Worm (Caenorhabditis elegans): ENCODE measurements around the gene dpy-2.

DNA sequence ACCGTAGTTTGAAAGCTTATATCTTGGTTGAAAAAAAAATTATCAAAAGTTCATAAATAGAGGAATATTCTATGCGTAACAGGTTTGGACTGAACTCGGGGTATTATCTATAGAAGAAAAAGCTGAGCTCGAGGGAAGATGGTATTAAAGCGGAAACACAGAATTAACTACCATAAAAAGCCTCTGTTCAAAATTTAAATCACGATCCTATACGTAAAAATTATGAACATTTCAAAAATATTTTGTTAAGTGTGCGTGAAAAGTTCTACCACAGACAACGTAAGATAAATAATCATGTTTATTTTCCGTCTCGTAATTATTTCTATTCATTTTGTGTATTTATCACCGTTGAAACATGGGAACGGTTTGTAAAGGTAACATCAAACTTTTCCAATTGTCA lies 32.3 kb downstream of the dpy-2 start, which contains the start of gene F41G3.5:
- TF ChIP-seq ceh-19 (GFP tag; optimal IDR thresholded peaks at IDR 0.05) (no peak), hlh-15 (tag; optimal IDR thresholded peaks at IDR 0.05) (no peak), lin-11 (tag; optimal IDR thresholded peaks at IDR 0.05) (no peak), lim-6 (tag; optimal IDR thresholded peaks at IDR 0.05) (no peak), fkh-10 (GFP tag; optimal IDR thresholded peaks at IDR 0.05) (no peak), tbx-2 (tag; optimal IDR thresholded peaks at IDR 0.05) (no peak), ama-1 (optimal IDR thresholded peaks at IDR 0.05) (no peak), rnt-1 (tag; optimal IDR thresholded peaks at IDR 0.05) (no peak), C38D4.7 (GFP tag; optimal IDR thresholded peaks at IDR 0.05) (no peak), C08G9.2 (tag; optimal IDR thresholded peaks at IDR 0.05) (no peak), ceh-14 (tag; optimal IDR thresholded peaks at IDR 0.05) (no peak)
